Worm (Caenorhabditis elegans): Measurements from ENCODE around the gene dot-1.4.

ce11 chrX:11920723-11921283, 10.7 kb downstream of the dot-1.4 start, which contains the start of gene Y62H9A.14:
- TF ChIP-seq him-1 (tag; optimal IDR thresholded peaks at IDR 0.05) = no peak
- no peak for TF ChIP-seq W03F9.2 (tag; optimal IDR thresholded peaks at IDR 0.05)
- TF ChIP-seq dao-5 (tag; optimal IDR thresholded peaks at IDR 0.05) = no peak
